Worm (Caenorhabditis elegans) whole organism, L1 larva: ENCODE measurements around the gene bmy-1.

Source experiments
- C04F5.9 ChIP-seq: sonication (generic microtip); optimal IDR thresholded peaks from 2 replicates; lab custom pipeline; 2016; ENCODE audit warnings: missing genetic modification characterization, missing compliant biosample characterization
- F16B12.6 ChIP-seq: fragments of 150-350 bp; optimal IDR thresholded peaks from 2 replicates; lab custom pipeline; 2014; ENCODE audit warnings: missing biosample characterization, missing genetic modification characterization
- alr-1 ChIP-seq: fragments of 200-800 bp; sonication (Bioruptor generic); optimal IDR thresholded peaks from 2 replicates; lab custom pipeline; 2018; ENCODE audit warnings: borderline replicate concordance, mild to moderate bottlenecking, missing genetic modification characterization, missing compliant biosample characterization
- aly-2 ChIP-seq: fragments of 150-350 bp; optimal IDR thresholded peaks from 2 replicates; lab custom pipeline; 2014; ENCODE audit warnings: missing biosample characterization, missing genetic modification characterization
- ceh-63 ChIP-seq: fragments of 200-800 bp; sonication (Bioruptor generic); optimal IDR thresholded peaks from 2 replicates; lab custom pipeline; 2018; ENCODE audit warnings: mild to moderate bottlenecking, missing genetic modification characterization, missing compliant biosample characterization
- ceh-8 ChIP-seq: fragments of 200-800 bp; sonication (Bioruptor generic); optimal IDR thresholded peaks from 2 replicates; lab custom pipeline; 2018; ENCODE audit warnings: mild to moderate bottlenecking, missing genetic modification characterization, moderate library complexity, missing compliant biosample characterization
- ceh-82 ChIP-seq, 3 experiments: fragments of 150-350 bp in 1 of 3; sonication (generic microtip) in 2 of 3; optimal IDR thresholded peaks; 2 replicates each; lab custom pipeline; 2014 to 2017; ENCODE audit warnings: missing biosample characterization in 3 of 3, missing genetic modification characterization in 3 of 3
- ceh-88 ChIP-seq: fragments of 200-800 bp; sonication (Bioruptor generic); IDR thresholded peaks from 2 replicates; pipeline ENCODE4 v1.3.6; 2022; ENCODE audit warnings: missing genetic modification characterization, missing compliant biosample characterization
- ceh-90 ChIP-seq: sonication (generic microtip); optimal IDR thresholded peaks from 2 replicates; lab custom pipeline; 2016; ENCODE audit warnings: missing genetic modification characterization, missing compliant biosample characterization
- ces-1 ChIP-seq: fragments of 150-350 bp; optimal IDR thresholded peaks from 2 replicates; lab custom pipeline; 2014; ENCODE audit warnings: missing biosample characterization, missing genetic modification reagents, missing genetic modification characterization
- efl-3 ChIP-seq: fragments of 200-800 bp; sonication (Bioruptor generic); optimal IDR thresholded peaks from 2 replicates; lab custom pipeline; 2018; ENCODE audit warnings: mild to moderate bottlenecking, missing genetic modification characterization, missing compliant biosample characterization
- egl-13 ChIP-seq: sonication (generic microtip); optimal IDR thresholded peaks from 2 replicates; lab custom pipeline; 2016; ENCODE audit warnings: missing genotype, missing genetic modification reagents, missing genetic modification characterization, missing compliant biosample characterization
- egl-27 ChIP-seq, 2 experiments: fragments of 150-350 bp in 1 of 2; sonication (generic microtip); optimal IDR thresholded peaks; 3 replicates each; lab custom pipeline; 2017 to 2018; ENCODE audit warnings: missing biosample characterization in 2 of 2, missing genetic modification characterization in 2 of 2, missing genetic modification reagents in 2 of 2
- elt-2 ChIP-seq: sonication (generic microtip); optimal IDR thresholded peaks from 2 replicates; lab custom pipeline; 2016; ENCODE audit warnings: missing genetic modification characterization, mild to moderate bottlenecking, inconsistent platforms, missing compliant biosample characterization, missing genetic modification reagents
- elt-3 ChIP-seq, 6 experiments: fragments of 150-350 bp in 1 of 6; sonication (generic microtip); optimal IDR thresholded peaks; 2 replicates each; lab custom pipeline; 2017 to 2018; ENCODE audit warnings: missing biosample characterization in 6 of 6, missing genetic modification characterization in 6 of 6, inconsistent platforms in 1 of 6
- fkh-10 ChIP-seq: sonication (generic microtip); optimal IDR thresholded peaks from 2 replicates; lab custom pipeline; 2017; ENCODE audit warnings: missing biosample characterization, missing genetic modification reagents, missing genetic modification characterization
- fkh-4 ChIP-seq: sonication (generic microtip); optimal IDR thresholded peaks from 2 replicates; lab custom pipeline; 2016; ENCODE audit warnings: missing compliant biosample characterization, missing genetic modification characterization, borderline replicate concordance
- fkh-8 ChIP-seq: sonication (generic microtip); optimal IDR thresholded peaks from 2 replicates; lab custom pipeline; 2016; ENCODE audit warnings: mild to moderate bottlenecking, missing genetic modification characterization, missing compliant biosample characterization
- fos-1 ChIP-seq: fragments of 150-350 bp; optimal IDR thresholded peaks from 2 replicates; lab custom pipeline; 2014; ENCODE audit warnings: missing biosample characterization, missing genetic modification characterization
- lin-14 ChIP-seq: fragments of 200-800 bp; sonication (Bioruptor generic); optimal IDR thresholded peaks from 2 replicates; lab custom pipeline; 2018; ENCODE audit warnings: mild to moderate bottlenecking, missing genetic modification characterization, moderate library complexity, missing compliant biosample characterization
- lin-15B ChIP-seq: fragments of 150-350 bp; sonication (generic microtip); optimal IDR thresholded peaks from 3 replicates; lab custom pipeline; 2014; ENCODE audit warnings: missing biosample characterization, missing genetic modification characterization
- lin-35 ChIP-seq, 2 experiments: fragments of 150-350 bp; optimal IDR thresholded peaks; 2 replicates each; lab custom pipeline; 2014; ENCODE audit warnings: missing biosample characterization in 2 of 2, missing genetic modification characterization in 2 of 2, missing genetic modification reagents in 2 of 2
- lir-3 ChIP-seq: sonication (generic microtip); optimal IDR thresholded peaks from 2 replicates; lab custom pipeline; 2016; ENCODE audit warnings: mild to moderate bottlenecking, missing genetic modification characterization, moderate library complexity, missing compliant biosample characterization; ENCODE audit not compliant: poor library complexity
- lsy-2 ChIP-seq, 2 experiments: fragments of 150-350 bp; optimal IDR thresholded peaks; 2 replicates each; lab custom pipeline; 2014; ENCODE audit warnings: missing biosample characterization in 2 of 2, missing genetic modification characterization in 2 of 2
- mab-9 ChIP-seq: fragments of 200-800 bp; sonication (Bioruptor generic); IDR thresholded peaks from 2 replicates; pipeline ENCODE4 v1.3.6; 2022; ENCODE audit warnings: missing genetic modification reagents, missing genetic modification characterization, missing compliant biosample characterization
- mep-1 ChIP-seq: fragments of 150-350 bp; optimal IDR thresholded peaks from 2 replicates; lab custom pipeline; 2014; ENCODE audit warnings: missing biosample characterization, missing genetic modification characterization
- nhr-11 ChIP-seq: fragments of 150-350 bp; optimal IDR thresholded peaks from 2 replicates; lab custom pipeline; 2014; ENCODE audit warnings: missing biosample characterization, missing genetic modification characterization
- nhr-12 ChIP-seq: sonication (generic microtip); optimal IDR thresholded peaks from 2 replicates; lab custom pipeline; 2017; ENCODE audit warnings: missing biosample characterization, missing genetic modification characterization
- nhr-19 ChIP-seq: fragments of 200-800 bp; sonication (Bioruptor generic); conservative IDR thresholded peaks from 2 replicates; pipeline ENCODE4 v1.3.6; 2022; ENCODE audit warnings: missing genetic modification characterization, missing compliant biosample characterization
- nhr-20 ChIP-seq: sonication (generic microtip); optimal IDR thresholded peaks from 2 replicates; lab custom pipeline; 2016; ENCODE audit warnings: mild to moderate bottlenecking, missing genetic modification characterization, missing compliant biosample characterization
- nhr-237 ChIP-seq: fragments of 150-350 bp; optimal IDR thresholded peaks from 2 replicates; lab custom pipeline; 2014; ENCODE audit warnings: missing biosample characterization, missing genetic modification characterization
- nhr-28 ChIP-seq: fragments of 150-350 bp; optimal IDR thresholded peaks from 2 replicates; lab custom pipeline; 2014; ENCODE audit warnings: missing biosample characterization, missing genetic modification characterization
- nhr-47 ChIP-seq: sonication (generic microtip); optimal IDR thresholded peaks from 2 replicates; lab custom pipeline; 2016; ENCODE audit warnings: mild to moderate bottlenecking, missing genetic modification characterization, moderate library complexity, missing compliant biosample characterization
- nhr-71 ChIP-seq: sonication (generic microtip); optimal IDR thresholded peaks from 2 replicates; lab custom pipeline; 2016; ENCODE audit warnings: mild to moderate bottlenecking, missing genetic modification characterization, moderate library complexity, missing compliant biosample characterization
- nhr-77 ChIP-seq: fragments of 150-350 bp; optimal IDR thresholded peaks from 2 replicates; lab custom pipeline; 2014; ENCODE audit warnings: missing biosample characterization, missing genetic modification characterization
- nhr-85 ChIP-seq: sonication (generic microtip); peaks from one replicate; lab custom pipeline; 2016; ENCODE audit warnings: missing genetic modification characterization, inconsistent platforms, missing compliant biosample characterization
- skn-1 ChIP-seq: fragments of 150-350 bp; optimal IDR thresholded peaks from 2 replicates; lab custom pipeline; 2014; ENCODE audit warnings: missing biosample characterization, missing genetic modification characterization
- snpc-4 ChIP-seq: fragments of 150-350 bp; optimal IDR thresholded peaks from 2 replicates; lab custom pipeline; 2014; ENCODE audit warnings: missing biosample characterization, missing genetic modification characterization
- snu-23 ChIP-seq: sonication (generic microtip); optimal IDR thresholded peaks from 2 replicates; lab custom pipeline; 2016; ENCODE audit warnings: missing genetic modification characterization, missing compliant biosample characterization
- sox-4 ChIP-seq: sonication (generic microtip); optimal IDR thresholded peaks from 2 replicates; lab custom pipeline; 2016; ENCODE audit warnings: missing genetic modification characterization, missing compliant biosample characterization
- tbx-2 ChIP-seq: sonication (generic microtip); optimal IDR thresholded peaks from 2 replicates; lab custom pipeline; 2016; ENCODE audit warnings: missing genetic modification characterization, missing compliant biosample characterization
- unc-62 ChIP-seq: fragments of 150-350 bp; optimal IDR thresholded peaks from 2 replicates; lab custom pipeline; 2014; ENCODE audit warnings: missing biosample characterization, missing genetic modification reagents, missing genetic modification characterization
- unc-86 ChIP-seq: sonication (generic microtip); optimal IDR thresholded peaks from 2 replicates; lab custom pipeline; 2016; ENCODE audit warnings: missing genetic modification characterization, missing compliant biosample characterization
- unc-98 ChIP-seq: fragments of 200-800 bp; sonication (Bioruptor generic); IDR thresholded peaks from 2 replicates; pipeline ENCODE4 v1.3.6; 2022; ENCODE audit warnings: missing genetic modification characterization, missing compliant biosample characterization
- vab-15 ChIP-seq: sonication (generic microtip); optimal IDR thresholded peaks from 2 replicates; lab custom pipeline; 2017; ENCODE audit warnings: missing genotype, mild to moderate bottlenecking, missing genetic modification characterization, missing compliant biosample characterization
- xbp-1 ChIP-seq: sonication (generic microtip); optimal IDR thresholded peaks from 2 replicates; lab custom pipeline; 2016; ENCODE audit warnings: missing genetic modification characterization, missing compliant biosample characterization
- zag-1 ChIP-seq: fragments of 150-350 bp; optimal IDR thresholded peaks from 2 replicates; lab custom pipeline; 2014; ENCODE audit warnings: missing biosample characterization, missing genetic modification characterization
- zip-4 ChIP-seq: fragments of 200-800 bp; sonication (Bioruptor generic); optimal IDR thresholded peaks from 2 replicates; lab custom pipeline; 2018; ENCODE audit warnings: mild to moderate bottlenecking, missing genetic modification characterization, moderate library complexity, missing compliant biosample characterization
- ztf-4 ChIP-seq: fragments of 150-350 bp; optimal IDR thresholded peaks from 2 replicates; lab custom pipeline; 2014; ENCODE audit warnings: missing biosample characterization, missing genetic modification characterization

The bmy-1 gene

ce11 chrII:5336035-5336376, 22.5 kb upstream of the bmy-1 start (continued):
- TF ChIP-seq fkh-10 (GFP tag; lab: Kevin White, UChicago) (peak; percentile 69), ceh-90 (tag; lab: Kevin White, UChicago) (no peak), ceh-88 (GFP tag; lab: Robert Waterston, UW) (peak; percentile 44; the same call in 1 of the 2 replicates), nhr-19 (no peak), fos-1 (tag; lab: Kevin White, UChicago) (peak; percentile 6)

- TF ChIP-seq elt-3 (tag; optimal IDR thresholded peaks at IDR 0.05; lab: Kevin White, UChicago) (peak in 2 of 6 experiments; percentile 12 to 55), nhr-237 (tag; lab: Kevin White, UChicago) (peak; percentile 10), xbp-1 (tag; lab: Kevin White, UChicago) (peak; percentile 56), ceh-63 (GFP tag; lab: Kevin White, UChicago) (no peak), alr-1 (tag; lab: Kevin White, UChicago) (no peak), lsy-2 (tag; optimal IDR thresholded peaks at IDR 0.05; lab: Kevin White, UChicago) (peak; percentile 55 to 79), nhr-20 (peak; percentile 85), nhr-85 (tag; lab: Kevin White, UChicago) (peak; percentile 94), snu-23 (peak; percentile 85), aly-2 (no peak), nhr-28 (tag; lab: Kevin White, UChicago) (no peak), sox-4 (tag; lab: Kevin White, UChicago) (no peak), skn-1 (peak; percentile 69), egl-27 (tag; optimal IDR thresholded peaks at IDR 0.05; lab: Kevin White, UChicago) (no peak), egl-13 (tag; lab: Kevin White, UChicago) (peak; percentile 11), mep-1 (tag; lab: Kevin White, UChicago) (peak; percentile 80), nhr-71 (tag; lab: Kevin White, UChicago) (peak; percentile 87), fos-1 (tag; lab: Kevin White, UChicago) (peak; percentile 99), ceh-8 (GFP tag; lab: Kevin White, UChicago) (peak; percentile 18), snpc-4 (no peak), lir-3 (tag; lab: Kevin White, UChicago) (peak; percentile 56), F16B12.6 (tag; lab: Kevin White, UChicago) (no peak), efl-3 (no peak), zip-4 (GFP tag; lab: Kevin White, UChicago) (no peak), ceh-90 (tag; lab: Kevin White, UChicago) (peak; percentile 2), nhr-77 (tag; lab: Kevin White, UChicago) (peak; percentile 69), nhr-11 (tag; lab: Kevin White, UChicago) (peak; percentile 21), C04F5.9 (tag; lab: Kevin White, UChicago) (no peak), lin-14 (GFP tag; lab: Kevin White, UChicago) (peak; percentile 92), vab-15 (tag; lab: Kevin White, UChicago) (no peak), nhr-47 (tag; lab: Kevin White, UChicago) (peak; percentile 77), unc-98 (GFP tag; lab: Robert Waterston, UW) (no peak), ceh-82 (tag; optimal IDR thresholded peaks at IDR 0.05; lab: Kevin White, UChicago) (peak; percentile 54 to 68 (median 55)), fkh-10 (GFP tag; lab: Kevin White, UChicago) (no peak), zag-1 (peak; percentile 9), unc-86 (peak; percentile 59), fkh-8 (tag; lab: Kevin White, UChicago) (peak; percentile 81), lin-15B (tag; lab: Kevin White, UChicago) (no peak), mab-9 (no peak), ztf-4 (tag; lab: Kevin White, UChicago) (peak; percentile 48), fkh-4 (no peak), tbx-2 (peak; percentile 70), elt-2 (peak; percentile 72), unc-62 (GFP tag; lab: Kevin White, UChicago) (no peak), nhr-12 (tag; lab: Kevin White, UChicago) (no peak), ces-1 (GFP tag; lab: Kevin White, UChicago) (no peak), lin-35 (GFP tag; optimal IDR thresholded peaks at IDR 0.05; lab: Kevin White, UChicago) (peak; percentile 71 to 77)
Measured at ce11 chrII:5336660-5337494, 21.6 kb upstream of the bmy-1 start.
